Worm (Caenorhabditis elegans): ENCODE measurements around the gene igeg-2.
A peak's percentile ranks its signal among the peaks of the same experiment; 100 is the strongest.
"Not testable (repeated sequence)": the region's sequence is repeated elsewhere in the genome, so short reads cannot be mapped to it uniquely, and the experiment has no call there.

The igeg-2 gene

ce11 chrX:11447695-11448094 lies 1.3 kb upstream of the igeg-2 start:
- TF ChIP-seq dmd-6 (GFP tag; IDR thresholded peaks at IDR 0.05) (peak; percentile 74), egl-43 (GFP tag; IDR thresholded peaks at IDR 0.05) (no peak), daf-16 (GFP tag; optimal IDR thresholded peaks at IDR 0.05) (no peak), daf-16 (tag; optimal IDR thresholded peaks at IDR 0.05) (peak; percentile 70), R02D3.7 (tag; optimal IDR thresholded peaks at IDR 0.05) (no peak), nhr-28 (tag; optimal IDR thresholded peaks at IDR 0.05) (peak; percentile 54), nhr-48 (tag; optimal IDR thresholded peaks at IDR 0.05) (peak; percentile 43), egl-27 (tag; optimal IDR thresholded peaks at IDR 0.05) (no peak), dve-1 (tag; optimal IDR thresholded peaks at IDR 0.05; ENCODE audit: insufficient read depth) (peak; percentile 54), hlh-11 (tag; optimal IDR thresholded peaks at IDR 0.05) (peak; percentile 63), tag-97 (GFP tag; IDR thresholded peaks at IDR 0.05) (no peak), pqm-1 (tag; optimal IDR thresholded peaks at IDR 0.05) (peak; percentile 66), php-3 (GFP tag; IDR thresholded peaks at IDR 0.05) (peak; percentile 60; the same call in 1 of the 2 replicates), lin-13 (GFP tag; optimal IDR thresholded peaks at IDR 0.05) (no peak), nhr-11 (tag; optimal IDR thresholded peaks at IDR 0.05) (no peak)

- 0 out of 2 replicates have a peak, but pooled peaks have one; percentile 17 for TF ChIP-seq lim-7 (GFP tag; IDR thresholded peaks at IDR 0.05)
Measured at ce11 chrX:11443335-11443734, 3.1 kb downstream of the igeg-2 start.

ce11 chrX:11439740-11440139 lies 6.7 kb downstream of the igeg-2 start, which contains the start of gene F46C3.7:
Gene F46C3.7 (plus strand): TSS chrX:11440040.
- TF ChIP-seq lin-15B (tag; optimal IDR thresholded peaks at IDR 0.05); spr-3 (GFP tag; optimal IDR thresholded peaks at IDR 0.05); set-16 (GFP tag; IDR thresholded peaks at IDR 0.05): not testable (repeated sequence)

- 0 out of 2 replicates have a peak, but pooled peaks have one; percentile 5 for TF ChIP-seq set-16 (GFP tag; IDR thresholded peaks at IDR 0.05)
- TF ChIP-seq egl-43 (GFP tag; IDR thresholded peaks at IDR 0.05), result 0 out of 2 replicates have a peak, but pooled peaks have one; percentile 32
Measured at ce11 chrX:11439006-11439405, 7.4 kb downstream of the igeg-2 start.

ce11 chrX:11437716-11438115 lies 8.7 kb downstream of the igeg-2 start:
- TF ChIP-seq ztf-11 (tag; optimal IDR thresholded peaks at IDR 0.05) (no peak), lin-29 (GFP tag; IDR thresholded peaks at IDR 0.05) (no peak), mxl-3 (GFP tag; optimal IDR thresholded peaks at IDR 0.05) (no peak), Y75B8A.6 (GFP tag; IDR thresholded peaks at IDR 0.05) (no peak), nhr-11 (tag; optimal IDR thresholded peaks at IDR 0.05) (no peak), R02D3.7 (tag; optimal IDR thresholded peaks at IDR 0.05) (no peak), hmg-1.1 (GFP tag; IDR thresholded peaks at IDR 0.05) (no peak), ama-1 (optimal IDR thresholded peaks at IDR 0.05) (no peak), duxl-1 (tag; optimal IDR thresholded peaks at IDR 0.05; ENCODE audit: poor library complexity) (no peak), mdl-1 (tag; optimal IDR thresholded peaks at IDR 0.05) (no peak), lin-39 (tag; optimal IDR thresholded peaks at IDR 0.05) (no peak), mep-1 (tag; optimal IDR thresholded peaks at IDR 0.05) (no peak), F26F4.8 (GFP tag; conservative IDR thresholded peaks at IDR 0.05) (no peak), zip-11 (GFP tag; IDR thresholded peaks at IDR 0.05) (no peak), mxl-2 (GFP tag; conservative IDR thresholded peaks at IDR 0.05) (no peak), nhr-77 (tag; optimal IDR thresholded peaks at IDR 0.05) (no peak)

- TF ChIP-seq mep-1 (tag; optimal IDR thresholded peaks at IDR 0.05) (no peak), mdl-1 (tag; optimal IDR thresholded peaks at IDR 0.05) (no peak), nhr-10 (tag; optimal IDR thresholded peaks at IDR 0.05) (no peak), pha-4 (GFP tag; IDR thresholded peaks at IDR 0.05) (no peak), pha-4 (tag; optimal IDR thresholded peaks at IDR 0.05) (no peak), aha-1 (tag) (peak; percentile 95), ceh-62 (tag; optimal IDR thresholded peaks at IDR 0.05) (no peak)
Measured at ce11 chrX:11435488-11435887, 10.9 kb downstream of the igeg-2 start.

Measured in whole organism, L4 larva.